Worm (Caenorhabditis elegans): ENCODE data around the gene acsd-1.

Gene acsd-1

DNA sequence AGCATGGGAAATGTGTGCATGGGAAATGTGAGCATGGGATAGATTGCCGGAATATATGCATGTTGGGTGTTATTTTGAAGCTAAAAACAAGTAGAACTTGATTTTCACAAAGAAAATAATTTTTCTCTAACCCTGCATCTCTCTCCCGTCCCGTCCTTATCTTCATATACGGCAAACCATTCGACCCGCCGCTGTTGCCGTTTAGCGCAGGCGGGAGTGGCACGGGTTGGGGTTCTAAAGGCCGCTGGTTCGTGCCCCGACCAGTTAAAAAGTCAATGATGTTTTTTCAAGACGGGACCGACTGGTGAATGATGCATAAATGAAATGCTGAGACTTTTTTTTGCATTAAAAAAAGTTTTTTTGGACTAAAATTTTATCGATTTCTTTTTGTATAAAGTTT, 6.0 kb downstream of the acsd-1 start (continued):
- peak; percentile 52 for TF ChIP-seq lsl-1 (GFP tag; optimal IDR thresholded peaks at IDR 0.05)
- TF ChIP-seq chd-7 (tag; optimal IDR thresholded peaks at IDR 0.05) = peak; percentile 8
- TF ChIP-seq F23B12.7 (tag; optimal IDR thresholded peaks at IDR 0.05; ENCODE audit: insufficient read depth) = peak; percentile 60
- TF ChIP-seq T07F8.4 (tag; optimal IDR thresholded peaks at IDR 0.05) = peak; percentile 13
- no peak for TF ChIP-seq F22D6.2 (tag; optimal IDR thresholded peaks at IDR 0.05)
- TF ChIP-seq Y56A3A.18 (GFP tag; IDR thresholded peaks at IDR 0.05) = peak; percentile 73; the same call in 1 of the 2 replicates
- TF ChIP-seq dox-1 (GFP tag; IDR thresholded peaks at IDR 0.05) = peak; percentile 54; the same call in 1 of the 2 replicates
- TF ChIP-seq mcd-1 (GFP tag; IDR thresholded peaks at IDR 0.05) = peak; percentile 48; the same call in 1 of the 2 replicates
- no peak for TF ChIP-seq Y79H2A.3 (GFP tag; conservative IDR thresholded peaks at IDR 0.05)
- peak; percentile 58 for TF ChIP-seq ceh-27 (GFP tag; optimal IDR thresholded peaks at IDR 0.05)
- peak; percentile 94 for TF ChIP-seq tbp1 (GFP tag; optimal IDR thresholded peaks at IDR 0.05)
- 0 out of 2 replicates have a peak, but pooled peaks have one; percentile 61 for TF ChIP-seq ztf-25 (GFP tag; IDR thresholded peaks at IDR 0.05)
- TF ChIP-seq ama-1 (optimal IDR thresholded peaks at IDR 0.05) = no peak
- TF ChIP-seq ama-1 (GFP tag; optimal IDR thresholded peaks at IDR 0.05) = peak; percentile 39 to 76
- TF ChIP-seq rec-8 (tag; optimal IDR thresholded peaks at IDR 0.05) = peak; percentile 15 to 66
- TF ChIP-seq B0336.3 (GFP tag; IDR thresholded peaks at IDR 0.05) = no peak
- peak; percentile 3 for TF ChIP-seq F49E8.2 (tag; optimal IDR thresholded peaks at IDR 0.05; ENCODE audit: insufficient read depth)
- peak; percentile 78 for TF ChIP-seq him-1 (tag; optimal IDR thresholded peaks at IDR 0.05)

DNA sequence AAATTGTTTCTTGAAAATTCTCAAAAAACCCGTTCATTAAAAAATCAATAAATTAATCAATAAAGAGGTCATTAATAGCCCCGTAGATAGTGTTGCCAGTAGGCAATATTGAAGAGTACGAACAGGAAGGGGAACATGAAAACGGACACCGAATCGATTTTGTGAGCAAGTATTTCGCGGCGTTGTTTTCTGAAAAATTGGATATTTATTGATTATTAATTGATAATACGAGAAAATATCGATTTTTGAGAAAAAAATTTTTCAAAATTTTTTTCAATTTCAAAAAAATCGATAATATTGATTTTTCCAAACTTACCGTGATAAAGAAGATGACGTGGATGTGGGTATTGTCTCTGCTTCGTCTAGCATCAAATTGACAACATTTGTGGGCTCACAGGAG, 9.2 kb downstream of the acsd-1 start:
- no peak for TF ChIP-seq hmg-1.2 (GFP tag; IDR thresholded peaks at IDR 0.05)
- no peak for TF ChIP-seq ztf-25 (GFP tag; IDR thresholded peaks at IDR 0.05)
- no peak for TF ChIP-seq ceh-58 (GFP tag; IDR thresholded peaks at IDR 0.05)

DNA sequence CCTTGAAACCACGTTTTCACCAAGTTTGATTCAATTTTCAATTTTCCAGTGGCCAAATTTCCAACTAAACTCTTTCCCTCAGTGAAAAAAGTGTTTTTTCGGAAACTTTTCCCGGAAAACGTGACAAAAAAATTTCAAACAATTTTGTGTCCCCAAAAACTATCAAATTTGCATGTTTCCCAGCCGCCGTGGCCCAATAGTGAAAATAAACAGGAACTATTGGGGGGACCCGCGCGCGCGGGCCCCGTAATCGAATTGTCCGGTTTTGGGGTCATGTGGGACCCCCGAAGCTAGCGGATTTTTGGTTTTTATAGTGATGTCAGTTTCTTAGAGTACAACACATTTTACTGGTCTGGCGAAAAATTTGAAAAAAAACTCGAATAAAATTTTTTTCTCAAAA, 15.3 kb downstream of the acsd-1 start:
- no peak for TF ChIP-seq ceh-91 (GFP tag; IDR thresholded peaks at IDR 0.05)
- TF ChIP-seq zfh-2 (GFP tag; conservative IDR thresholded peaks at IDR 0.05) = 0 out of 2 replicates have a peak, but pooled peaks have one; percentile 31

DNA sequence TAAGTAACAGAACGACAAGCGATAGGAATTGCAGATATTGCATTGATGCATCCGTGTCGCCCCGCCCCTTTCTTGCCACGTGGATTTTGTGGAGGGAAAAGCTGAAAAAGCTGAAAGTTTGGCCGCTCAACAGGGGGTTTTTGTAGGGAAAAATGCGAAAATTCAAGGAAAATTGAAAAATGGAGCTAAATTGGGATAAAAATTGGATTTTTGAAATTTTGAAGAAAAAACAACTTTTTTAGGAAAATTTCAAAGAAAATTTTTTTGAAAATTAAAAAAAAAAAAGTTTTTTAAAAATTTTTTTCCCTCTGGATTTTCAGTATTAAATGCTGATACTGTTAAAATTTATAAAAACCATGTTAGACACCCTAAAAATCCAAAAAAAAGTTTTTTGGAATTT, 19.7 kb downstream of the acsd-1 start, which contains the start of gene lgc-46:
Gene lgc-46 (minus strand): TSS at position 101 of the 400 bp plus-strand sequence.
- TF ChIP-seq mxl-1 (tag; optimal IDR thresholded peaks at IDR 0.05) = no peak
- TF ChIP-seq ztf-25 (GFP tag; IDR thresholded peaks at IDR 0.05) = no peak
- TF ChIP-seq F23B12.7 (tag; optimal IDR thresholded peaks at IDR 0.05; ENCODE audit: insufficient read depth) = no peak
- no peak for TF ChIP-seq fkh-3 (tag; optimal IDR thresholded peaks at IDR 0.05)

DNA sequence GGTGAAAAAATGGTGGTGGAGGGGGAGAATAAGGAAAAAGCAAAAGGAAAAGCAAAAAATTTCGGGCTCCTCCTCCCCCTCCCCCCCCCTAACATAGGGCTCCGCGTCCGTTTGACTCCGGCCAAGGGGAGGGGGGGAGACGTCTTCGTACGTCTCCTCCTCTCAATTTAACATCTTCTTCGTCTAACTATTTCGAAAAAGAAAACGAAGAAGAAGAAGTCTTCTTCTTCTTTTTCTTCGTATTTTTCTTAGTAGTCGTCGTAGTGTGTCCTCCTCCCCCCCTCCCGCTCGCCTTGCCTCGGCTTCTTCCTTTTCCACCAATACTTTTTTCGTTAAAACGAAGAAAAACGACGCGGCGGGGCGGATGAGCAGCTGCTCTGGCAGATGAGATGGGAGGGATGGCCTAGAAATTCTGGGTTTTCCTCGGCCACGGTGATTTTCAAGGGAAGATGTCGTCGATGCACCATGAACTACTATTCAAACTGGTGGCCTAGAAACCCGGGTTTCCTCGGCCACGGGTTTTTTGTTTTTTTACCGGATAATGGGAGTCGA, 20.6 kb downstream of the acsd-1 start:
- 0 out of 2 replicates have a peak, but pooled peaks have one; percentile 16 for TF ChIP-seq egrh-3 (GFP tag; IDR thresholded peaks at IDR 0.05)
- no peak for TF ChIP-seq B0035.1 (tag; optimal IDR thresholded peaks at IDR 0.05)
- no peak for TF ChIP-seq gei-17 (GFP tag; optimal IDR thresholded peaks at IDR 0.05)
- TF ChIP-seq F10E7.11 (tag; optimal IDR thresholded peaks at IDR 0.05) = no peak
- TF ChIP-seq F57A8.1 (GFP tag; optimal IDR thresholded peaks at IDR 0.05) = no peak
- TF ChIP-seq hrde-1 (tag; optimal IDR thresholded peaks at IDR 0.05; ENCODE audit: borderline replicate concordance) = no peak
- no peak for TF ChIP-seq mes-4 (tag; optimal IDR thresholded peaks at IDR 0.05)
- peak; percentile 79 for TF ChIP-seq zfh-2 (GFP tag; conservative IDR thresholded peaks at IDR 0.05)
- no peak for TF ChIP-seq mcd-1 (GFP tag; IDR thresholded peaks at IDR 0.05)
- no peak for TF ChIP-seq pbrm-1 (GFP tag; IDR thresholded peaks at IDR 0.05)
- no peak for TF ChIP-seq ztf-25 (GFP tag; IDR thresholded peaks at IDR 0.05)
